Fruit fly (Drosophila melanogaster): Measurements from ENCODE around the gene ago.

The ago gene

dm6 chr3L:4270949-4271827 lies 17.1 kb upstream of the ago start:
- TF ChIP-seq EcR (GFP tag; optimal IDR thresholded peaks at IDR 0.05) (no peak), Dll (optimal IDR thresholded peaks at IDR 0.05) (no peak), pan (optimal IDR thresholded peaks at IDR 0.05) (no peak), usp (GFP tag; optimal IDR thresholded peaks at IDR 0.05) (no peak), psq (optimal IDR thresholded peaks at IDR 0.05) (no peak), CG8478 (optimal IDR thresholded peaks at IDR 0.05) (no peak)

- TF ChIP-seq psq (optimal IDR thresholded peaks at IDR 0.05) (no peak), EcR (GFP tag; optimal IDR thresholded peaks at IDR 0.05) (no peak), usp (GFP tag; optimal IDR thresholded peaks at IDR 0.05) (no peak), CG8478 (optimal IDR thresholded peaks at IDR 0.05) (no peak)
Observed at dm6 chr3L:4269920-4270319, 15.8 kb upstream of the ago start.

dm6 chr3L:4269208-4269607 lies 15.1 kb upstream of the ago start:
- no peak for TF ChIP-seq Dll (optimal IDR thresholded peaks at IDR 0.05)
- no peak for TF ChIP-seq CG8478 (optimal IDR thresholded peaks at IDR 0.05)
- no peak for TF ChIP-seq EcR (GFP tag; optimal IDR thresholded peaks at IDR 0.05)
- TF ChIP-seq usp (GFP tag; optimal IDR thresholded peaks at IDR 0.05) = no peak
- TF ChIP-seq psq (optimal IDR thresholded peaks at IDR 0.05) = no peak
- no peak for TF ChIP-seq pan (optimal IDR thresholded peaks at IDR 0.05)

- no peak for TF ChIP-seq pan (optimal IDR thresholded peaks at IDR 0.05)
- TF ChIP-seq usp (GFP tag; optimal IDR thresholded peaks at IDR 0.05) = no peak
- TF ChIP-seq Dll (optimal IDR thresholded peaks at IDR 0.05) = no peak
- no peak for TF ChIP-seq EcR (GFP tag; optimal IDR thresholded peaks at IDR 0.05)
- TF ChIP-seq CG8478 (optimal IDR thresholded peaks at IDR 0.05) = no peak
- no peak for TF ChIP-seq psq (optimal IDR thresholded peaks at IDR 0.05)
Observed at dm6 chr3L:4267403-4267802, 13.3 kb upstream of the ago start, which contains the start of gene CG33764. Gene CG33764, minus strand, starts transcription at chr3L:4267503.

dm6 chr3L:4265836-4266235 lies 11.7 kb upstream of the ago start:
- no peak for TF ChIP-seq psq (optimal IDR thresholded peaks at IDR 0.05)
- TF ChIP-seq pan (optimal IDR thresholded peaks at IDR 0.05) = no peak
- TF ChIP-seq EcR (GFP tag; optimal IDR thresholded peaks at IDR 0.05) = no peak
- TF ChIP-seq CG8478 (optimal IDR thresholded peaks at IDR 0.05) = no peak

dm6 chr3L:4264963-4265362 lies 10.9 kb upstream of the ago start:
- TF ChIP-seq usp (GFP tag; optimal IDR thresholded peaks at IDR 0.05) (no peak), psq (optimal IDR thresholded peaks at IDR 0.05) (no peak)

dm6 chr3L:4263502-4263901 lies 9.4 kb upstream of the ago start, which contains the start of gene CG1273:
Gene CG1273, plus strand, starts transcription at chr3L:4263719.
- TF ChIP-seq CG8478 (optimal IDR thresholded peaks at IDR 0.05) = no peak

- no peak for TF ChIP-seq usp (GFP tag; optimal IDR thresholded peaks at IDR 0.05)
- TF ChIP-seq CG8478 (optimal IDR thresholded peaks at IDR 0.05) = no peak
- TF ChIP-seq pan (optimal IDR thresholded peaks at IDR 0.05) = no peak
- no peak for TF ChIP-seq EcR (GFP tag; optimal IDR thresholded peaks at IDR 0.05)
- no peak for TF ChIP-seq Dll (optimal IDR thresholded peaks at IDR 0.05)
- TF ChIP-seq psq (optimal IDR thresholded peaks at IDR 0.05) = no peak
Observed at dm6 chr3L:4262384-4262783, 8.3 kb upstream of the ago start, which contains the start of the genes CG11586 and VhaM9.7-a. Gene CG11586, minus strand, starts transcription at chr3L:4262470. Gene VhaM9.7-a, plus strand, starts transcription at chr3L:4262705.

dm6 chr3L:4261177-4261576 lies 7.1 kb upstream of the ago start:
- TF ChIP-seq usp (GFP tag; optimal IDR thresholded peaks at IDR 0.05) (no peak), EcR (GFP tag; optimal IDR thresholded peaks at IDR 0.05) (no peak), psq (optimal IDR thresholded peaks at IDR 0.05) (no peak), pan (optimal IDR thresholded peaks at IDR 0.05) (no peak), Dll (optimal IDR thresholded peaks at IDR 0.05) (no peak), CG8478 (optimal IDR thresholded peaks at IDR 0.05) (no peak)

- TF ChIP-seq usp (GFP tag; optimal IDR thresholded peaks at IDR 0.05) (no peak), Dll (optimal IDR thresholded peaks at IDR 0.05) (no peak), pan (optimal IDR thresholded peaks at IDR 0.05) (no peak), psq (optimal IDR thresholded peaks at IDR 0.05) (no peak), EcR (GFP tag; optimal IDR thresholded peaks at IDR 0.05) (no peak), CG8478 (optimal IDR thresholded peaks at IDR 0.05) (no peak)
Observed at dm6 chr3L:4259102-4259558, 5.0 kb upstream of the ago start, which contains the start of the genes CG15011 and CG1309. Gene CG15011, minus strand, starts transcription at chr3L:4259152. Gene CG1309, plus strand, starts transcription at chr3L:4259430.

- TF ChIP-seq CG8478 (optimal IDR thresholded peaks at IDR 0.05) = no peak
- no peak for TF ChIP-seq pan (optimal IDR thresholded peaks at IDR 0.05)
- no peak for TF ChIP-seq Dll (optimal IDR thresholded peaks at IDR 0.05)
Observed at dm6 chr3L:4253611-4254300, 350 bp downstream of the ago start.

- no peak for TF ChIP-seq usp (GFP tag; optimal IDR thresholded peaks at IDR 0.05)
- no peak for TF ChIP-seq EcR (GFP tag; optimal IDR thresholded peaks at IDR 0.05)
- TF ChIP-seq CG8478 (optimal IDR thresholded peaks at IDR 0.05) = no peak
- TF ChIP-seq psq (optimal IDR thresholded peaks at IDR 0.05) = no peak
- no peak for TF ChIP-seq pan (optimal IDR thresholded peaks at IDR 0.05)
- TF ChIP-seq Dll (optimal IDR thresholded peaks at IDR 0.05) = no peak
Observed at dm6 chr3L:4252862-4253610, 1.1 kb downstream of the ago start.

Data from whole organism.